Worm (Caenorhabditis elegans) whole organism, dauer: ENCODE data around the gene F54F12.2.

Experiments
- unc-62 ChIP-seq: sonication (generic microtip); optimal IDR thresholded peaks from 2 replicates; lab custom pipeline; 2017; ENCODE audit warnings: missing biosample characterization, missing genetic modification reagents, missing genetic modification characterization

The F54F12.2 gene

DNA sequence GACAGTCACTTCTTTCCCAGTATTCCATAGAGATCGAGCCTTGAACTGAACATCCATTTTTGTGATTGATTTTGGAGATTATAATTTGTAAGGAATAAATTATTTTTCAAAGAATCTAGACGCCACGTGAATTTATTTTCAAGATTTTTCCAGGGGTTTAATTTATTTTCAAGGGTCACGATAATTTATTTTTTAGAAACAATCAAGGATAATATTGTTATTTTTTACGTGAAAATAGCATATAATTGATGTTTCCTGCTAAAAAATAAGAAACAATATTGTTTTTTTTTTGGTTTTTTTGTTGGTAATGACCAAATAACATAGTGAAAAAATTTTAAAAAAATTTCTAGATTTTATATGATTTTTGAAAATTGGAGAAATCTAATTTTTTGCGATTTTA is 10.2 kb upstream of the F54F12.2 start, which contains the start of gene F14F7.4:
TSS of gene F14F7.4 (minus strand) at position 101 of the 400 bp plus-strand sequence.
- no peak for TF ChIP-seq unc-62 (GFP tag; lab: Kevin White, UChicago)

ce11 chrIII:13030551-13030950 is 9.3 kb upstream of the F54F12.2 start, which contains the start of gene F14F7.7:
Gene F14F7.7 (plus strand): TSS chrIII:13030904.
- no peak for TF ChIP-seq unc-62 (GFP tag; lab: Kevin White, UChicago)

- TF ChIP-seq unc-62 (GFP tag; lab: Kevin White, UChicago) = no peak
Observed at ce11 chrIII:13031701-13032100, 8.1 kb upstream of the F54F12.2 start, which contains the start of gene F14F7.5. Gene F14F7.5 (plus strand): TSS chrIII:13032001.

DNA sequence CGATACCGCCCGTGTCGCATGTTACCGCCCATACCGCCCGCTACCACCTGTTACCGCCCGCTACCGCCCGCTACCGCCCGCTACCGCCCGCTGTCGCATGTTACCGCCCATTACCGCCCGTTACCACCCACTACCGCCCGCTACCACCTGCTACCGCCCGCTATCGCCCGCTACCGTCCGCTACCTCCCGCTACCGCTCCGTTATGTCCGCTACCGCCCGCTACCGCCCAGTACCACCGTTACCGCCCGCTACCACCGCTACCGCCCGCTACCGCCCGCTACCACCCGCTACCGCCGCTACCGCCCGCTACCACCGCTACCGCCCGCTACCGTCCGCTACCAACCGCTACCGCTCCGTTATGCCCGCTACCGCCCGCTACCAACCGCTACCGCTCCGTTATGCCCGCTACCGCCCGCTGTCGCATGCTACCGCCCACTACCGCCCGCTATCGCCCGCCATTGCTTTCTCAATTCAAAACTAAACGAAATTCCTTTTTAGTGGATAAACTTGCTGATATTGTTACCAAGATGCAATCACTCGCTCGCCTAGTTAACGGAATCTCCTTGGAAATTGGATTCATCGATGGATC is 7.3 kb upstream of the F54F12.2 start:
- no peak for TF ChIP-seq unc-62 (GFP tag; lab: Kevin White, UChicago)

DNA sequence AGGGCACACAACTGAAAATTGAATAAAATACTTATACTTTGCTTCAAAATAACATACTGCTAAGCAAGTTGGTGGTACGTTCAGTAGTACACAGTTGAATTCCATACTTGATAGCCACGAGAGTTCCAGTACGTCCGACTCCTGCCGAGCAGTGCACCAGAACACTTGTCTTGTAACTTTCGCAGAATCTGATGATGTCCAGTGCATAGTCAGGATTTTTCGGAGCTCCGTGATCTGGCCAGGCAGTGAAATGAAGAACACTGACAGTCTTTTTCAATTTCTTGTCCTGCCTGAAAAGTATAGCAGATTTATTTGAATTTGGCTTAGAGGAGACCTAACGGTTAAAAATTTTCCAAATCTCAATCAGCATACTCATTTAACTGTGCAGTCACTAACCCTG is 10.1 kb downstream of the F54F12.2 start:
- TF ChIP-seq unc-62 (GFP tag; lab: Kevin White, UChicago) = no peak

DNA sequence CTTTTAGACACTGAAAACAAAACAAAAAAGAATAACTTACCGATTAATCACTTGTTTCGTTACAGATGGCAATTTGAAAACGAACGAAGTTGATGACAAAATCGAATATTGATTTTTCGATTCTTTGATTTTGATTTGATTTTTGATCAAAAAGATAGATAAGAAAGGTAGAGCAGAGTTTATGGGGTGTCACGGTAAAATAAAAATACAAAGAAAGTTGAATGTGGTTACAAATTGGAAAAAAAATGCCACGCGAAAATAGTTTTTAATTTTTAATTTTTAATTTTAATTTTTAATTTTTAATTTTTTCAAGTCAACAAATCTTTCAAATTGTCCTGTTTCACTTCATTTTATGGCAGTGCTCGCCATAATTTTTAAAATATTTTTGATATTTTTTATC is 15.5 kb downstream of the F54F12.2 start, which contains the start of gene F54F12.1:
TSS of gene F54F12.1 (minus strand) at position 101 of the 400 bp plus-strand sequence.
- TF ChIP-seq unc-62 (GFP tag; lab: Kevin White, UChicago) = no peak

ce11 chrIII:13056230-13056629 is 16.4 kb downstream of the F54F12.2 start:
- TF ChIP-seq unc-62 (GFP tag; lab: Kevin White, UChicago) = no peak

DNA sequence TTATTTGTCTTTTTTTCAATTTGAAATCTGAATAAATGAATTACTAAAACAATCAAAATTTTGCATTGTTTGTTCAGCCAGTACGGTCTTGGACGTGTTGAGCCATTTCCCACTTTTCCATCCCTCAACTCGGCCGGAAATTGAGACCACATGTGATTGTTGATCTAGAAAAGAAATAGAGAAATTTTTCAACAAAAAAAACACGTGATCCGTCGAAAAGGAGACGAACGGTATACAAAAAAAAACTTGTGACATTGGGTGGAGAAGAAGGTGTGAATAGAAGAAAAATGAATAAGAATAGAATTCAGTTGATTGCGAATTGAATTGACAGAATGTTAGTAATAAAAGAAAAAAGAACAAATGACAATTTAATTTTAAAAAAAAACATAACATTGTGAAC is 16.9 kb downstream of the F54F12.2 start:
- no peak for TF ChIP-seq unc-62 (GFP tag; lab: Kevin White, UChicago)

DNA sequence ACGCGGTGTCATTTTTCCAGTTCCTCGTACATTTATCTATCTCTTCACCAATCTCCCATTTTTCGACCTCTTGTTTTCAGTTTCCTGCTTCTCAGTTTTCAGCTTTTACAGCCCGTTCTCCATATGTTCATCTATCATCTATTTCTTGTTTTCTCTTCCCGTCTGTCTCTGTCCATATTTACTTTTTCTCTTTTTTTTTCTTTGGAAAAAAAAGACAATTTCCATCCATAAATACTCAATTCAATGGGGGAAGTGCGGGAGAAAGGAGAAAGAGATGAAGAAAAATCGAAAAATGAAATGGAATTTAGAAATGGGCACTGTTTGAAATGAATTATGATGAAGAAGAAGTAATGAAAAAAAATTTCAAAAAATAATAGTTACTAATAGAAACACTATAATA is 18.3 kb downstream of the F54F12.2 start:
- TF ChIP-seq unc-62 (GFP tag; lab: Kevin White, UChicago) = no peak

DNA sequence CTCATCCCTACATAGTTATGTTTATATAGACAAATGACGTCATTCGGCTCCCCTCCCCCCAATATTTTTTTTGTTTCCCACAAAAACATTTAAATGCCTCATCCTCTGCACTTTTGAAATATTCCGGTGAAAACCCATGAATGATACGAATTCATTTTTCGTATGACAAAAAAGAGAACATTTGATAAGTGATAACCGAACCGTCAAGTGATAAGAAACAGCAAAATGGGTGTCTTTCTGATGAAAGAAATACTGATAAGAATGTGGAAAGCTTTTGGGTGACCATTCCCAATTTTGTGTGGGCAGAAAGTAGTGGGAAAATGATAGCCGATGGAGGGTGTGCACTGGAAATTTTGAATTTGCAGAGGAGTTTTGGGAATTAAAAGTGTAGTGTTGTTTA is 19.5 kb downstream of the F54F12.2 start:
- no peak for TF ChIP-seq unc-62 (GFP tag; lab: Kevin White, UChicago)

DNA sequence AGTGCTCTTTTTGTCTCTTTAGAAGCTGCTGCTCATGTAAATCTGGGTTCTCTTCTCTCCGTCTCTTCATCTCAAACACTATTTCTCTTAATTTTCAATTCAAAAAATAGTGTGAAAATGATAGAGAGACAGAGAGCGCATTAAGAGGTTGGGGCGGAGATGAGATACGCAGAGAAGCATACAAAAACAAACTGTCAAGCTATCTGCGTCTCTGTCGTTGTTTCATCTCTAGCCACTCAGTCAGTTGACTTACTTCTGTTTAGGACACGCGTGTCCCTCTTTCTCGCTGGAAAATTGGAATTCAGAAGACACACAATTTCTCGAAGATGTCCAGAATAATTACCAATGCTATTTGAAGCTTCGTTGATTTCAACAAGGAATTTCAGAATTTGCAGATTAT is 21.3 kb downstream of the F54F12.2 start:
- TF ChIP-seq unc-62 (GFP tag; lab: Kevin White, UChicago) = no peak

- TF ChIP-seq unc-62 (GFP tag; lab: Kevin White, UChicago) = no peak
Observed at ce11 chrIII:13061734-13062133, 21.9 kb downstream of the F54F12.2 start.

DNA sequence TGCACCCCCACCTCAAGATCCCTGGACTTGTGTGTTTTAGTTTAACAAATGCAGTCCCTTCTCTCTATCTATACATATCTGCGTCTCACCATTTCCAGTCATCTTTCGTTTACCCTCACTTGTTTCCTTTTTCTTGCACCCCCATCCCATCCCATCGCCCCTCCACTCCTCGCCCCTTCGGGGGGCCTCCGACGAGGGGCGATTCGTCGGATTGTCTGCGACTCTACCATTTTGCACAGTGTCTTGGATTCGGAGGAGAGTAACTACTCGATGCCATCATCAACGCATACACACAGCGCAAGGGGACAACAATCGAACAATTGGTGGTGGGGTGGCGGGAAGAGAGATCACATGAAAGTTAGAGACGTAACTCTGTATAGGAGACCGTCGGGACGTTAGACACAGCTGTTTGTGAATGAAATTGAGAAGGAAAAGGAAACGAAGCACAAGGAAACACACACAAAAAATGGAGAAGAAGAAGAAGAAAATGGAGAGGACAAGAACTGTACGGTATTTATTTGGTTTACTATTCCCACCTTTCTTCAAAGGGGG is 22.7 kb downstream of the F54F12.2 start:
- no peak for TF ChIP-seq unc-62 (GFP tag; lab: Kevin White, UChicago)

DNA sequence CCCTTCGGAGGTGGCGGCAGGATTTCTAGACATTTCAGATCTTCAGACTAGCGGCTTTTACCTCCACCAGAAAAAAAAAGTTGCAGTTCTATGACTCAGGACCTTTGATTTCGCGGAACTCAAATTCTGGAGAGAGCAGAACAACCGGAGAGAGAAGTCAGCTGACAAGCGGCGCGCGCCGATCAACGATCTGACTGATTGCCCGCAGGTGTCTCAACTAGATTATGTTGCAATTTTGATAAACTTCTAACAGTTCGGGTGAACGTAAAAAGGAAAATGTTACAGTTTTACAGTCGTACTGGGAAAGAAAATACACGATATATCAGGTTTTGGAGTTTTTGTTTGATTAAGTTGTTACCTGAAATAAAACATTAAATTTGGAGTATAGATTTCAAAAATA is 23.1 kb downstream of the F54F12.2 start:
- TF ChIP-seq unc-62 (GFP tag; lab: Kevin White, UChicago) = no peak

- TF ChIP-seq unc-62 (GFP tag; lab: Kevin White, UChicago) = no peak
Observed at ce11 chrIII:13064213-13065184, 24.7 kb downstream of the F54F12.2 start.

- no peak for TF ChIP-seq unc-62 (GFP tag; lab: Kevin White, UChicago)
Observed at ce11 chrIII:13065694-13066093, 25.9 kb downstream of the F54F12.2 start.
